Fruit fly (Drosophila melanogaster) whole organism, larva: ENCODE results near the gene CG17186.

Source experiments
- noc ChIP-seq: fragments of 200-800 bp; sonication (Bioruptor generic); optimal IDR thresholded peaks from 3 replicates; lab custom pipeline; 2019; ENCODE audit warnings: missing biosample characterization, mild to moderate bottlenecking, missing genetic modification characterization, moderate library complexity

The CG17186 gene

dm6 chr3R:19859370-19860033, 17.8 kb downstream of the CG17186 start:
- peak; percentile 74 for TF ChIP-seq noc

dm6 chr3R:19858944-19859343, 18.4 kb downstream of the CG17186 start:
- TF ChIP-seq noc = no peak

- TF ChIP-seq noc = peak; percentile 80
These were observed 19.2 kb downstream of the CG17186 start for dm6 chr3R:19858017-19858659.

- TF ChIP-seq noc = no peak
These were observed 29.6 kb downstream of the CG17186 start for dm6 chr3R:19847591-19848256.

dm6 chr3R:19846870-19847590, 30.3 kb downstream of the CG17186 start, which contains the start of gene MICU3:
Gene MICU3, plus strand, starts transcription at chr3R:19847311.
- peak; percentile 51 for TF ChIP-seq noc

dm6 chr3R:19843888-19844287, 33.4 kb downstream of the CG17186 start:
- TF ChIP-seq noc = no peak

dm6 chr3R:19840545-19840944, 36.8 kb downstream of the CG17186 start, which contains the start of gene CG31459:
Gene CG31459, plus strand, starts transcription at chr3R:19840845.
- no peak for TF ChIP-seq noc

- no peak for TF ChIP-seq noc
These were observed 38.3 kb downstream of the CG17186 start for dm6 chr3R:19838925-19839601.

dm6 chr3R:19836687-19837086, 40.6 kb downstream of the CG17186 start, which contains the start of gene bnl:
Gene bnl, minus strand, starts transcription at chr3R:19836817.
- TF ChIP-seq noc = peak; percentile 61

dm6 chr3R:19834982-19835381, 42.3 kb downstream of the CG17186 start:
- peak; percentile 73 for TF ChIP-seq noc

dm6 chr3R:19833963-19834362, 43.4 kb downstream of the CG17186 start:
- TF ChIP-seq noc = peak; percentile 37

dm6 chr3R:19833546-19833945, 43.8 kb downstream of the CG17186 start:
- TF ChIP-seq noc = no peak

- TF ChIP-seq noc = peak; percentile 68
These were observed 46.3 kb downstream of the CG17186 start for dm6 chr3R:19830973-19831372.

dm6 chr3R:19826806-19827328, 50.4 kb downstream of the CG17186 start:
- no peak for TF ChIP-seq noc

dm6 chr3R:19826355-19826754, 51.0 kb downstream of the CG17186 start:
- no peak for TF ChIP-seq noc
